Worm (Caenorhabditis elegans): ENCODE results near the gene mrps-17.

- TF ChIP-seq hmbx-1 (tag; optimal IDR thresholded peaks at IDR 0.05), result no peak
- no peak for TF ChIP-seq sea-1 (GFP tag; conservative IDR thresholded peaks at IDR 0.05)
Observed at ce11 chrIII:6467005-6467404, 35.4 kb upstream of the mrps-17 start, which contains the start of gene T26A5.2.

Data from whole organism, early embryonic.